Fruit fly (Drosophila melanogaster) whole organism, embryonic: ENCODE data around the gene CG45218.

Experiments used
- BEAF-32 ChIP-seq: fragments of 200-800 bp; sonication (Bioruptor generic); optimal IDR thresholded peaks from 3 replicates; lab custom pipeline; 2017; ENCODE audit warnings: missing biosample characterization, missing genetic modification characterization, mild to moderate bottlenecking, moderate library complexity, missing genetic modification reagents
- CG10543 ChIP-seq: fragments of 200-800 bp; sonication (Bioruptor generic); optimal IDR thresholded peaks from 3 replicates; lab custom pipeline; 2017; ENCODE audit warnings: missing biosample characterization, mild to moderate bottlenecking, missing genetic modification characterization, moderate library complexity
- CG14050 ChIP-seq: fragments of 200-800 bp; sonication (Bioruptor generic); IDR thresholded peaks from 3 replicates; pipeline ENCODE4 v1.3.6; 2022; ENCODE audit warnings: missing biosample characterization, missing genetic modification characterization
- CG14965 ChIP-seq: fragments of 200-800 bp; sonication (Bioruptor generic); optimal IDR thresholded peaks from 2 replicates; lab custom pipeline; 2016; ENCODE audit warnings: missing biosample characterization, missing genetic modification characterization, borderline replicate concordance
- CG15479 ChIP-seq: fragments of 200-800 bp; sonication (Bioruptor generic); optimal IDR thresholded peaks from 3 replicates; lab custom pipeline; 2019; ENCODE audit warnings: missing biosample characterization, mild to moderate bottlenecking, missing genetic modification characterization, moderate library complexity
- CG2120 ChIP-seq: fragments of 200-800 bp; sonication (Bioruptor generic); optimal IDR thresholded peaks from 3 replicates; lab custom pipeline; 2016; ENCODE audit warnings: missing biosample characterization, missing genetic modification characterization
- CG31441 ChIP-seq: fragments of 200-800 bp; sonication (Bioruptor generic); IDR thresholded peaks from 2 replicates; pipeline ENCODE4 v1.3.6; 2022; ENCODE audit warnings: missing biosample characterization, missing genetic modification characterization
- CG34376 ChIP-seq: fragments of 200-800 bp; sonication (Bioruptor generic); optimal IDR thresholded peaks from 2 replicates; lab custom pipeline; 2018; ENCODE audit warnings: missing biosample characterization, mild to moderate bottlenecking, missing genetic modification characterization
- CG3726 ChIP-seq: fragments of 200-800 bp; sonication (Bioruptor generic); IDR thresholded peaks from 3 replicates; pipeline ENCODE4, ENCODE4 v1.3.6; 2022; ENCODE audit warnings: missing biosample characterization, missing genetic modification characterization
- CG43689 ChIP-seq: fragments of 200-800 bp; sonication (Bioruptor generic); IDR thresholded peaks from 2 replicates; pipeline ENCODE4 v1.3.6; 2022; ENCODE audit warnings: missing biosample characterization, missing genetic modification characterization
- CG7357 ChIP-seq: fragments of 200-800 bp; sonication (Bioruptor generic); IDR thresholded peaks from 3 replicates; pipeline ENCODE4 v1.3.6; 2022; ENCODE audit warnings: missing biosample characterization, missing genetic modification characterization
- CG7745 ChIP-seq: fragments of 200-800 bp; sonication (Bioruptor generic); optimal IDR thresholded peaks from 2 replicates; lab custom pipeline; 2018; ENCODE audit warnings: missing biosample characterization, mild to moderate bottlenecking, missing genetic modification characterization, moderate library complexity
- CG7839 ChIP-seq: fragments of 200-800 bp; sonication (Bioruptor generic); optimal IDR thresholded peaks from 3 replicates; lab custom pipeline; 2018; ENCODE audit warnings: missing biosample characterization, mild to moderate bottlenecking, missing genetic modification characterization, moderate library complexity
- CG8359 ChIP-seq: fragments of 200-800 bp; sonication (Bioruptor generic); optimal IDR thresholded peaks from 2 replicates; lab custom pipeline; 2017; ENCODE audit warnings: missing biosample characterization, mild to moderate bottlenecking, missing genetic modification characterization, borderline replicate concordance
- CG8478 ChIP-seq: fragments of >200 bp; optimal IDR thresholded peaks from 2 replicates; lab custom pipeline; 2018
- Dref ChIP-seq: fragments of 200-800 bp; sonication (Bioruptor generic); IDR thresholded peaks from 2 replicates; pipeline ENCODE4 v1.3.6; 2022; ENCODE audit warnings: missing biosample characterization, missing genetic modification characterization
- Drgx ChIP-seq: fragments of 200-800 bp; sonication (Bioruptor generic); IDR thresholded peaks from 2 replicates; pipeline ENCODE4 v1.3.6; 2022; ENCODE audit warnings: missing biosample characterization, missing genetic modification characterization
- Ets65A ChIP-seq: fragments of 200-800 bp; sonication (Bioruptor generic); peaks from one replicate; lab custom pipeline; 2016; ENCODE audit warnings: missing biosample characterization, missing genetic modification characterization
- HHEX ChIP-seq: fragments of 200-800 bp; sonication (Bioruptor generic); optimal IDR thresholded peaks from 3 replicates; lab custom pipeline; 2017; ENCODE audit warnings: missing biosample characterization, mild to moderate bottlenecking, missing genetic modification characterization, missing genetic modification reagents
- HmgZ ChIP-seq: fragments of 200-800 bp; sonication (Bioruptor generic); optimal IDR thresholded peaks from 2 replicates; lab custom pipeline; 2018; ENCODE audit warnings: missing biosample characterization, mild to moderate bottlenecking, missing genetic modification characterization
- Hmr ChIP-seq: fragments of 200-800 bp; sonication (Bioruptor generic); optimal IDR thresholded peaks from 3 replicates; lab custom pipeline; 2017; ENCODE audit warnings: mild to moderate bottlenecking, missing biosample characterization, missing genetic modification reagents, missing genetic modification characterization
- Hr78 ChIP-seq, 2 experiments: fragments of 200-800 bp in 1 of 2; fragments of >200 bp in 1 of 2; sonication (Bioruptor generic) in 1 of 2; optimal IDR thresholded peaks; 2 replicates each; lab custom pipeline; 2017 to 2019; ENCODE audit warnings: missing biosample characterization in 2 of 2, missing genetic modification characterization in 2 of 2, mild to moderate bottlenecking in 1 of 2, moderate library complexity in 1 of 2
- MESR4 ChIP-seq: fragments of 200-800 bp; sonication (Bioruptor generic); optimal IDR thresholded peaks from 2 replicates; lab custom pipeline; 2018; ENCODE audit warnings: missing biosample characterization, mild to moderate bottlenecking, missing genetic modification characterization, moderate library complexity
- Med ChIP-seq: fragments of 200-800 bp; sonication (Bioruptor generic); peaks from one replicate; lab custom pipeline; 2016; ENCODE audit warnings: missing biosample characterization, missing genetic modification characterization, mild to moderate bottlenecking, inconsistent platforms, moderate library complexity
- Sox100B ChIP-seq: fragments of 200-800 bp; sonication (Bioruptor generic); optimal IDR thresholded peaks from 3 replicates; lab custom pipeline; 2018; ENCODE audit warnings: missing biosample characterization, mild to moderate bottlenecking, missing genetic modification characterization
- Sox102F ChIP-seq: fragments of 200-800 bp; sonication (Bioruptor generic); optimal IDR thresholded peaks from 2 replicates; lab custom pipeline; 2018; ENCODE audit warnings: missing biosample characterization, mild to moderate bottlenecking, missing genetic modification characterization, moderate library complexity
- Sry-β ChIP-seq: fragments of 200-800 bp; sonication (Bioruptor generic); optimal IDR thresholded peaks from 2 replicates; lab custom pipeline; 2018; ENCODE audit warnings: missing biosample characterization, mild to moderate bottlenecking, missing genetic modification characterization, moderate library complexity
- ato ChIP-seq: fragments of 200-800 bp; sonication (Bioruptor generic); IDR thresholded peaks from 2 replicates; pipeline ENCODE4 v1.3.6; 2022; ENCODE audit warnings: missing biosample characterization, missing genetic modification characterization; ENCODE audit not compliant: partially characterized antibody
- cato ChIP-seq: fragments of 200-800 bp; sonication (Bioruptor generic); optimal IDR thresholded peaks from 2 replicates; lab custom pipeline; 2016; ENCODE audit warnings: missing biosample characterization, missing genetic modification characterization, borderline replicate concordance
- chif ChIP-seq, 2 experiments: fragments of 200-800 bp; sonication (Bioruptor generic); optimal IDR thresholded peaks; 3 replicates each; lab custom pipeline; 2016; ENCODE audit warnings: missing biosample characterization in 2 of 2, missing genetic modification characterization in 2 of 2
- chinmo ChIP-seq: fragments of 200-800 bp; sonication (Bioruptor generic); IDR thresholded peaks from 4 replicates; pipeline ENCODE4 v1.3.6; 2022; ENCODE audit warnings: missing biosample characterization, missing genetic modification characterization; ENCODE audit not compliant: partially characterized antibody
- cwo ChIP-seq: fragments of 200-800 bp; sonication (Bioruptor generic); optimal IDR thresholded peaks from 3 replicates; lab custom pipeline; 2017; ENCODE audit warnings: missing biosample characterization, missing genetic modification characterization, mild to moderate bottlenecking, moderate library complexity, missing genetic modification reagents
- da ChIP-seq: fragments of 200-800 bp; sonication (Bioruptor generic); optimal IDR thresholded peaks from 2 replicates; lab custom pipeline; 2016; ENCODE audit warnings: missing biosample characterization, missing genetic modification characterization
- dati ChIP-seq: fragments of 200-800 bp; sonication (Bioruptor generic); IDR thresholded peaks from 2 replicates; pipeline ENCODE4 v1.3.6; 2022; ENCODE audit warnings: missing biosample characterization, missing genetic modification characterization
- dmrt99B ChIP-seq: fragments of 200-800 bp; sonication (Bioruptor generic); optimal IDR thresholded peaks from 2 replicates; lab custom pipeline; 2018; ENCODE audit warnings: missing biosample characterization, mild to moderate bottlenecking, missing genetic modification characterization, moderate library complexity
- exex ChIP-seq: fragments of 200-800 bp; sonication (Bioruptor generic); optimal IDR thresholded peaks from 4 replicates; lab custom pipeline; 2018; ENCODE audit warnings: missing biosample characterization, mild to moderate bottlenecking, missing genetic modification characterization, moderate library complexity
- grn ChIP-seq: fragments of 200-800 bp; sonication (Bioruptor generic); optimal IDR thresholded peaks from 3 replicates; lab custom pipeline; 2017; ENCODE audit warnings: missing biosample characterization, missing genetic modification characterization
- gro ChIP-seq: fragments of 200-800 bp; sonication (Bioruptor generic); optimal IDR thresholded peaks from 2 replicates; lab custom pipeline; 2016; ENCODE audit warnings: missing biosample characterization, missing genetic modification characterization
- h ChIP-seq: fragments of >200 bp; optimal IDR thresholded peaks from 2 replicates; lab custom pipeline; 2017
- ham ChIP-seq: fragments of 200-800 bp; sonication (Bioruptor generic); IDR thresholded peaks from 2 replicates; pipeline ENCODE4 v1.3.6; 2022; ENCODE audit warnings: missing biosample characterization, missing genetic modification characterization
- insv ChIP-seq, 2 experiments: fragments of 200-800 bp; sonication (Bioruptor generic); optimal IDR thresholded peaks; 3 replicates each; lab custom pipeline; 2016 to 2018; ENCODE audit warnings: missing biosample characterization in 2 of 2, missing genetic modification characterization in 2 of 2
- knrl ChIP-seq: fragments of 200-800 bp; sonication (Bioruptor generic); IDR thresholded peaks from 3 replicates; pipeline ENCODE4 v1.3.6; 2022; ENCODE audit warnings: missing biosample characterization, missing genetic modification characterization; ENCODE audit not compliant: partially characterized antibody
- lbe ChIP-seq: fragments of 200-800 bp; sonication (Bioruptor generic); optimal IDR thresholded peaks from 2 replicates; lab custom pipeline; 2016; ENCODE audit warnings: missing biosample characterization, mild to moderate bottlenecking, missing genetic modification characterization
- mirr ChIP-seq: fragments of 200-800 bp; sonication (Bioruptor generic); optimal IDR thresholded peaks from 3 replicates; lab custom pipeline; 2018; ENCODE audit warnings: missing biosample characterization, mild to moderate bottlenecking, missing genetic modification characterization
- p53 ChIP-seq: fragments of 200-800 bp; sonication (Bioruptor generic); optimal IDR thresholded peaks from 2 replicates; lab custom pipeline; 2016; ENCODE audit warnings: missing biosample characterization, missing genetic modification characterization
- sens ChIP-seq: fragments of 200-800 bp; sonication (Bioruptor generic); peaks from one replicate; lab custom pipeline; 2016; ENCODE audit warnings: missing biosample characterization, missing genetic modification characterization
- ssp ChIP-seq: fragments of 200-800 bp; sonication (Bioruptor generic); IDR thresholded peaks from 2 replicates; pipeline ENCODE4 v1.3.6; 2022; ENCODE audit warnings: missing biosample characterization, missing genetic modification characterization
- sug ChIP-seq: fragments of 200-800 bp; optimal IDR thresholded peaks from 2 replicates; lab custom pipeline; 2019; ENCODE audit warnings: missing biosample characterization, mild to moderate bottlenecking, missing genetic modification characterization, moderate library complexity
- trem ChIP-seq: fragments of 200-800 bp; optimal IDR thresholded peaks from 3 replicates; lab custom pipeline; 2019; ENCODE audit warnings: missing biosample characterization, mild to moderate bottlenecking, missing genetic modification characterization, moderate library complexity
- zen ChIP-seq: fragments of 200-800 bp; sonication (Bioruptor generic); optimal IDR thresholded peaks from 3 replicates; lab custom pipeline; 2018; ENCODE audit warnings: missing biosample characterization, mild to moderate bottlenecking, missing genetic modification characterization, moderate library complexity

Gene CG45218

dm6 chr3R:15249037-15249436, 41.6 kb downstream of the CG45218 start, which contains the start of gene Amt:
TSS of gene Amt (minus strand) at chr3R:15249137.
- TF ChIP-seq CG31441 (GFP tag; lab: Robert Waterston, UW) (no peak), CG10543 (no peak), knrl (GFP tag; lab: Robert Waterston, UW) (no peak), cato (GFP tag; lab: Kevin White, UChicago) (no peak), CG14965 (GFP tag; lab: Kevin White, UChicago) (no peak), CG43689 (GFP tag; lab: Robert Waterston, UW) (no peak), Sox102F (GFP tag; lab: Kevin White, UChicago) (no peak), h (no peak), CG7745 (tag; lab: Kevin White, UChicago) (no peak), Sry-β (GFP tag; lab: Kevin White, UChicago) (no peak)

dm6 chr3R:15246601-15247000, 44.0 kb downstream of the CG45218 start:
- no peak for TF ChIP-seq MESR4 (GFP tag; lab: Kevin White, UChicago)
- no peak for TF ChIP-seq chinmo (GFP tag; lab: Robert Waterston, UW)
- TF ChIP-seq CG15479 (GFP tag; lab: Kevin White, UChicago) = peak; percentile 75
- no peak for TF ChIP-seq Ets65A
- TF ChIP-seq CG7357 (GFP tag; lab: Robert Waterston, UW) = no peak
- TF ChIP-seq Dref (GFP tag; lab: Robert Waterston, UW) = no peak
- no peak for TF ChIP-seq CG7839 (tag; lab: Kevin White, UChicago)
- TF ChIP-seq trem (tag; lab: Kevin White, UChicago) = no peak
- TF ChIP-seq BEAF-32 (GFP tag; lab: Kevin White, UChicago) = no peak
- TF ChIP-seq sug (tag; lab: Kevin White, UChicago) = peak; percentile 30
- TF ChIP-seq zen (tag; lab: Kevin White, UChicago) = no peak
- no peak for TF ChIP-seq HHEX (GFP tag; lab: Kevin White, UChicago)
- TF ChIP-seq cwo = peak; percentile 0
- peak; percentile 14 for TF ChIP-seq CG2120
- TF ChIP-seq ssp = no peak
- no peak for TF ChIP-seq CG8478 (lab: Kevin White, UChicago)
- TF ChIP-seq ato = no peak
- no peak for TF ChIP-seq chif (GFP tag; optimal IDR thresholded peaks at IDR 0.05; lab: Kevin White, UChicago)
- no peak for TF ChIP-seq HmgZ (tag; lab: Kevin White, UChicago)
- TF ChIP-seq CG3726 = no peak
- TF ChIP-seq sens = peak; percentile 72
- TF ChIP-seq mirr (GFP tag; lab: Kevin White, UChicago) = peak; percentile 18
- peak; percentile 78 for TF ChIP-seq CG34376
- no peak for TF ChIP-seq dati
- TF ChIP-seq p53 = no peak
- TF ChIP-seq dmrt99B (tag; lab: Kevin White, UChicago) = peak; percentile 6
- TF ChIP-seq CG14050 = no peak
- peak; percentile 27 for TF ChIP-seq Med (GFP tag; lab: Kevin White, UChicago)
- no peak for TF ChIP-seq Drgx (GFP tag; lab: Robert Waterston, UW)
- TF ChIP-seq da (GFP tag; lab: Kevin White, UChicago) = no peak
- TF ChIP-seq grn (GFP tag; lab: Kevin White, UChicago) = peak; percentile 69
- peak in 1 of 2 experiments; percentile 83 for TF ChIP-seq insv (GFP tag; optimal IDR thresholded peaks at IDR 0.05; lab: Kevin White, UChicago)
- TF ChIP-seq lbe (GFP tag; lab: Kevin White, UChicago) = peak; percentile 23
- no peak for TF ChIP-seq ham (GFP tag; lab: Robert Waterston, UW)
- TF ChIP-seq Sox100B (GFP tag; lab: Kevin White, UChicago) = no peak
- TF ChIP-seq Hmr (GFP tag; lab: Kevin White, UChicago) = no peak
- no peak for TF ChIP-seq gro (GFP tag; lab: Kevin White, UChicago)
- TF ChIP-seq Hr78 (GFP tag; optimal IDR thresholded peaks at IDR 0.05; lab: Kevin White, UChicago) = no peak
- no peak for TF ChIP-seq CG8359
- peak; percentile 67 for TF ChIP-seq exex (tag; lab: Kevin White, UChicago)
